Fruit fly (Drosophila melanogaster): ENCODE results near the gene CG2871.

CG2871 gene

DNA sequence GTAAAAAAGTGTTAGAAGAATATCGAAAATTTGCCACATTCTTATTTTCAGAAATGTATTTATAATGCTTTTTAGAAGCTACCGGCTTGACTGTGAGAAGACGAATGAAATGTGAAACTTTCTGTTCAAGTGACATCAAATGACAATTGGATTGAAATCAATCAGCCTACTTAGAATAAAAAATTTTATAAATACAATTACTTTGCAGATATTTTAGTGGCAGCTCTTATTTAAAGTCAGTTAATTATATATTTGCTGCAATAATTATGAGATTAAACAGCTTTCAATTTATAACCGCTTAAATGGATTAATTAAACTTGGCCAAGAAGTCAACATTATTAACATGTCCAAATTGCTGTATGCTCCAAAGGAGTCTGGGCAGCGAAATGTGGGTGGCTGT, at the start of gene CG2871:
Gene CG2871 (minus strand): TSS at position 101 of the 400 bp plus-strand sequence.
- no peak for TF ChIP-seq Adf1 (GFP tag; IDR thresholded peaks at IDR 0.05)
- no peak for TF ChIP-seq NC2α (GFP tag; optimal IDR thresholded peaks at IDR 0.05)
- no peak for TF ChIP-seq CrebB (tag; optimal IDR thresholded peaks at IDR 0.05)
- no peak for TF ChIP-seq cad (GFP tag; optimal IDR thresholded peaks at IDR 0.05)
- no peak for TF ChIP-seq Deaf1 (tag; optimal IDR thresholded peaks at IDR 0.05)
- no peak for TF ChIP-seq cato (GFP tag; optimal IDR thresholded peaks at IDR 0.05; ENCODE audit: borderline replicate concordance)
- TF ChIP-seq trem (tag; optimal IDR thresholded peaks at IDR 0.05) = no peak
- TF ChIP-seq Ptx1 (GFP tag; IDR thresholded peaks at IDR 0.05) = no peak
- TF ChIP-seq knrl (GFP tag; IDR thresholded peaks at IDR 0.05; ENCODE audit: partially characterized antibody) = no peak
- no peak for TF ChIP-seq Fer2 (tag; optimal IDR thresholded peaks at IDR 0.05)
- TF ChIP-seq CG15601 (tag; optimal IDR thresholded peaks at IDR 0.05) = no peak
- TF ChIP-seq D19B (GFP tag; optimal IDR thresholded peaks at IDR 0.05) = no peak
- TF ChIP-seq Opbp (GFP tag; IDR thresholded peaks at IDR 0.05; ENCODE audit: partially characterized antibody) = no peak
- TF ChIP-seq Sry-δ (GFP tag; optimal IDR thresholded peaks at IDR 0.05) = no peak

DNA sequence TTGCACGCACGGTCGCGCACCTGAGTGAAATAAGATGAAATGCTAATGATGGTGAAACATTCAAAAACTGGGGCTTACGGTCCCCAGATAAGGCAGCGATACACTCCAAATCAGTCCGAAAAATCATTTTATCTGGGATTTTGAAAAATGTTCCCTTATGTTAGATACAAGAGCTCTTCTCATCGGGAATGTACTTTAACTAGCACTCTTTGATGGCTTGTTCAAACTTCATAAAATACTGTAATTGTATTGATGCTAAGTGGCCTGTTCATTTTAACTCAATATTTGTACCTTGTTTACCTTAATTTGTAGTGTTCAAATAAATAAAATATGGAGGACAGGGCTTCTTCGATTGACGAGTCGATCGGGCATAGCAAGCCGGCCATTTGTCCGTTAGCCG, 48.5 kb upstream of the CG2871 start, which contains the start of gene CG12682:
Gene CG12682 (plus strand): TSS at position 301 of the 400 bp plus-strand sequence.
- TF ChIP-seq cwo (GFP tag; optimal IDR thresholded peaks at IDR 0.05) (no peak), rib (GFP tag; IDR thresholded peaks at IDR 0.05) (no peak)

DNA sequence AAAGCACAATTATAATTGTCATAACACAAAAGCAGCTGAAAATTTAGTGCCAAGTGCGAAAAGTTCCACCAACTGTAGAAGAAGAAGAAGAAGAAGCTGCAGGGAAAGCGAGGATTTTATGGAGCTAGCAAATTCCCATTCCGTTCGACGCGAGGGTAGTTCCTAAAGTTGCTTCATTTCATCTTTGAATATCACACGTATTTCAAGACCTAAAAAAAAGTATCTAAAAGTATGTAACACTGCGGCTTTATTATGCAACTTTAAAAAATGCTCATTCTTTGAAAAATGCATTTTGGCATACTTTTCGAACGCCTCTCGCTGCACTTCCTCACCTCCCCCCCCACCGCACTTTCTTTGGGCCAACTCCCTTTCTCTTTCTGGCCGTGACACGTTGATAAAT, 30.7 kb upstream of the CG2871 start:
- TF ChIP-seq z (GFP tag; IDR thresholded peaks at IDR 0.05) = no peak
- TF ChIP-seq CG3838 (GFP tag; optimal IDR thresholded peaks at IDR 0.05) = no peak
- TF ChIP-seq CG4730 (GFP tag; IDR thresholded peaks at IDR 0.05) = no peak
- TF ChIP-seq salm (tag; optimal IDR thresholded peaks at IDR 0.05) = no peak
- peak; percentile 15 for TF ChIP-seq gem (tag; optimal IDR thresholded peaks at IDR 0.05)
- TF ChIP-seq Ada2b (GFP tag; IDR thresholded peaks at IDR 0.05) = 0 out of 2 replicates have a peak, but pooled peaks have one; percentile 11
- TF ChIP-seq hkb (optimal IDR thresholded peaks at IDR 0.05) = peak; percentile 91
- TF ChIP-seq hkb (GFP tag; IDR thresholded peaks at IDR 0.05) = no peak
- TF ChIP-seq CG31441 (GFP tag; IDR thresholded peaks at IDR 0.05) = no peak
- no peak for TF ChIP-seq CG17361 (GFP tag; IDR thresholded peaks at IDR 0.05)
- TF ChIP-seq pb (GFP tag; optimal IDR thresholded peaks at IDR 0.05) = no peak
- no peak for TF ChIP-seq HLHmδ (GFP tag; optimal IDR thresholded peaks at IDR 0.05)
- TF ChIP-seq CG10431 (GFP tag; optimal IDR thresholded peaks at IDR 0.05) = no peak
- no peak for TF ChIP-seq zfh1 (GFP tag; IDR thresholded peaks at IDR 0.05)
- no peak for TF ChIP-seq Nf-YA (GFP tag; IDR thresholded peaks at IDR 0.05)
- 0 out of 2 replicates have a peak, but pooled peaks have one; percentile 21 for TF ChIP-seq CG4404 (GFP tag; IDR thresholded peaks at IDR 0.05)

DNA sequence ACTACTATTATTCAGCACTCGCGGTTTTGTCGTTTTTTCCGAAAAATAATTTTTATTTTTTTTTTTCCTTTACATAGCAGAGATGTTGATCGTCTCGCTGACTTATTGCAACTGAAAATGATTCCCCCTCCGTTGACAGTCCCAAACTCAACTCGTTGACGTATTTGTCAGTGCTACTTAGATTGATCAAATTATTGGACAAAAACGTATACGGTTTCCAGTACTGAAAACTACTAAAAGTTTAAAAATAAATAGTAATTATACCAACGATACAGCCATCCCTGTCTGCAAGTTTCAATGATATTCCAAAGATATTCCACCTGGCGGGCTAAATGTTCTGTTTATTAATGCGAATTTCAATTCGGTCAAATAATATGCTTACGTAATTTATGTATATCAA, 27.6 kb upstream of the CG2871 start, which contains the start of gene CG2861:
Gene CG2861 (minus strand): TSS at position 101 of the 400 bp plus-strand sequence.
- TF ChIP-seq CG18619 (GFP tag; optimal IDR thresholded peaks at IDR 0.05) (no peak), vfl (GFP tag; optimal IDR thresholded peaks at IDR 0.05) (no peak), Bgb (GFP tag; IDR thresholded peaks at IDR 0.05; ENCODE audit: partially characterized antibody) (no peak), Atf6 (GFP tag; IDR thresholded peaks at IDR 0.05) (no peak), CG16815 (GFP tag; optimal IDR thresholded peaks at IDR 0.05) (no peak), Gug (GFP tag; IDR thresholded peaks at IDR 0.05) (no peak), CG8478 (optimal IDR thresholded peaks at IDR 0.05) (no peak), zen (tag; optimal IDR thresholded peaks at IDR 0.05) (no peak), zf30C (GFP tag; optimal IDR thresholded peaks at IDR 0.05) (no peak), mirr (GFP tag; optimal IDR thresholded peaks at IDR 0.05) (no peak), CG10147 (GFP tag; optimal IDR thresholded peaks at IDR 0.05) (no peak), jing (GFP tag; optimal IDR thresholded peaks at IDR 0.05) (no peak), Atf3 (GFP tag; optimal IDR thresholded peaks at IDR 0.05) (no peak), fd3F (GFP tag; optimal IDR thresholded peaks at IDR 0.05) (no peak), Nf-YB (GFP tag; optimal IDR thresholded peaks at IDR 0.05) (no peak), CG14014 (GFP tag; IDR thresholded peaks at IDR 0.05) (no peak), CG12659 (GFP tag; optimal IDR thresholded peaks at IDR 0.05) (no peak), nerfin-1 (tag; optimal IDR thresholded peaks at IDR 0.05) (no peak)
